Worm (Caenorhabditis elegans) whole organism, L4/young adult: Measurements from ENCODE around the gene F48F5.8.

ENCODE experiments used
- W03F9.2 ChIP-seq: fragments of 150-350 bp; optimal IDR thresholded peaks from 2 replicates; lab custom pipeline; 2014; ENCODE audit warnings: missing biosample characterization, missing genetic modification characterization
- dao-5 ChIP-seq: sonication (generic microtip); optimal IDR thresholded peaks from 2 replicates; lab custom pipeline; 2016; ENCODE audit warnings: missing genotype, missing genetic modification characterization, moderate library complexity, missing compliant biosample characterization

DNA sequence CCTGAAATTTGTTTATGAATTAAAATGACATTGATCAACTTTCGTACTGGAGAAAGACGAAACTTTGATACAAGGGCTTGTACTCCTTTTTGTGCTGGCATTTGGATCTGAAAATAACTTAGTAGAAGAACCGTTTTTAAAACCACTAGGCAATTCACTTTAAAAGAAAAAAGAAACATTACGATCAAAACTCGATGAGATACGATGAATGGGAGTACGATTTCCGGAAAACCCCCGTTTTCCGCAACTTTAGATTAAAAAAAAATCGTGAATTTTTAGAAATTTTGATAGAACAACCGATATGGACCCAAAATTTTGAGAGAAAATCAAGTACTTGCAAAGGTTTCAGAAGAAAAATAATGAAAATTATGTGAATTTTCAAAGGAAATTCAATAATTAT lies 45.2 kb downstream of the F48F5.8 start, which contains the start of gene B0250.8:
- TF ChIP-seq dao-5 (tag; lab: Kevin White, UChicago) (no peak), W03F9.2 (tag; lab: Kevin White, UChicago) (no peak)
